Worm (Caenorhabditis elegans): ENCODE measurements around the gene F08G12.5.

The F08G12.5 gene

DNA sequence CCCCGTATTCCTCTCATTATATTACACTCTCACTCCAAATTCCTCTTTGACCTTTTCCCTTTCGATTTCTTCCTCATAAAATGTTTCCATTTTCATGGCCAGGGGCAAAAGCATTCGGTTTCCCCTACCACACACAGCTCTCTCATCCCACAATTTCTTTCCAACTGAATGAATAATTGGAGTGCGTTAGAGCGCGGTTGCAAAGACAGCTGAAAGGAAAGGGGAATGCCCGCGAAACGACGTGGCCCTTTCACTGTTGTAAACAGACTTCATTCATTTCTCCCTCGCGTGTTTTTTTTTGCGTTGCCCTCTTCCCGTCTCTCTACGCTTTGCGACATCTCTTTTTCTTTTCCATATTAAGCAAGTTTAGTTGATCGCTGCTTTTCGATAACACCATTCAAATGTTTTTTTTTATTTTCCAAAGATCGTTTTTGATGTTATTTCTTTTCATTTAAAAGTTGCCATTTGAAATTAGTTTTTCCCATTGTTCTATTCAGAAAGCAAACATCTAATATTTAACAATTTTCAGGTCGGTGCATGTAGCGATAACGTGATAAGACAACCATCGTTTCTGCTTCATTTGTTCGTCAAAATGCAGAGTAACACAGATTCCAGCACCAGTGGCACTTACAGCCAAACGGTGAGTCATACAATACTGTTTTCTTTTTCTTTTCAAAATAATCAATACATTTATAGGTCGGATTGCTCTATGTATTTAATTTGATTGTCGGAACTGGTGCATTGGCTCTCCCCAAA is 47.6 kb downstream of the F08G12.5 start, which contains the start of gene C03A3.2 (continued):
- TF ChIP-seq ZK185.1 (tag; optimal IDR thresholded peaks at IDR 0.05; ENCODE audit: poor library complexity, severe bottlenecking) (peak; percentile 13), sptf-2 (GFP tag; optimal IDR thresholded peaks at IDR 0.05) (no peak), dpl-1 (GFP tag; optimal IDR thresholded peaks at IDR 0.05) (no peak), xnd-1 (tag; optimal IDR thresholded peaks at IDR 0.05) (no peak), nhr-80 (tag; optimal IDR thresholded peaks at IDR 0.05) (peak; percentile 49), lin-35 (GFP tag; optimal IDR thresholded peaks at IDR 0.05) (peak in 2 of 3 experiments; percentile 19 to 45), F22D6.2 (tag; optimal IDR thresholded peaks at IDR 0.05) (no peak), lin-40 (tag; optimal IDR thresholded peaks at IDR 0.05) (peak; percentile 33), snpc-3.4 (tag; optimal IDR thresholded peaks at IDR 0.05) (no peak), ztf-28 (GFP tag; IDR thresholded peaks at IDR 0.05) (no peak), K12H6.12 (tag; optimal IDR thresholded peaks at IDR 0.05) (peak; percentile 69), ceh-40 (GFP tag; IDR thresholded peaks at IDR 0.05) (no peak), Y56A3A.18 (GFP tag; IDR thresholded peaks at IDR 0.05) (no peak), ceh-27 (GFP tag; optimal IDR thresholded peaks at IDR 0.05) (peak; percentile 49), sdz-38 (tag; optimal IDR thresholded peaks at IDR 0.05) (no peak), B0261.1 (tag; optimal IDR thresholded peaks at IDR 0.05) (no peak)

All from whole organism, young adult.